Worm (Caenorhabditis elegans): Measurements from ENCODE around the gene T22G5.1.

DNA sequence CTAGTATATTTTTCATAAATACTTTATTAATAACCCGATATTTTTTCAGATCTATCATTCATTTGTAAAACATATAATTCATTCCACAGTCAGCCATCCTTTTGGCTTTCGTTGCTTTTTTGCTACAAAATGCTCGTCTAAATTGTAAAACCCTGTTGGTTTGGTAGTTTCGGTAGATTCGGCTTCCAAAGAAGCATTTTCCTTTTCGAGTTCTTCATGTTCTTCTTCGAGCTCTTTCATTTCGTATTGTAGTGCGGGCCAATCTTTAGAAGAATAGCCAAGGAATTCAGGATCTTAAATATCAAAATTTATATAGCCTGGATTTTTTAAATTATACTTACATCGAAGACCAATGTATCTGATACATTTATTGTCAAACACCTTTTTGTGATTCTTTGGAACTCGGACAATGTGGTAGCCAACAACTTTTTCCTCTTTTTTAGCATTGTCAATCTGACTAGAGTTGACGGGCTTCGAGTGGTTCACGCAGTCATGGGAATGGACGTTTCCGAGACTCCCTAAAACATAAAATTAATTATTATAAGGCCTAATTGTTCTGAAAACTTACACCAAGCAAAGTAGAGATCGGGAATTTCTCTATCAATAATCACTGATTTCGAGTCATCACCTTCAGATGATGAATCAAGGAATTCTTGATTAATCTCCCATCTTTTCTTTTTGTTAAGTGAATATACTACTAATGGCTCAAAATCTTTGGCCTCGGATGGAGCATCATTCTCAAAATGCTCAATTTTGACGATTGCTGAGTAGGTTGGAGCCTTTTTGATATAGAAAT, 31.7 kb downstream of the T22G5.1 start:
- no peak for TF ChIP-seq him-1 (tag; optimal IDR thresholded peaks at IDR 0.05)
- no peak for TF ChIP-seq dao-5 (tag; optimal IDR thresholded peaks at IDR 0.05)
